Fruit fly (Drosophila melanogaster) whole organism, embryonic: ENCODE data around the gene CG33287.

ENCODE experiments used
- ATbp ChIP-seq: fragments of 200-800 bp; sonication (Bioruptor generic); optimal IDR thresholded peaks from 2 replicates; lab custom pipeline; 2017; ENCODE audit warnings: missing biosample characterization, mild to moderate bottlenecking, missing genetic modification characterization, missing genetic modification reagents
- Asciz ChIP-seq: fragments of 200-800 bp; sonication (Bioruptor generic); optimal IDR thresholded peaks from 2 replicates; lab custom pipeline; 2017; ENCODE audit warnings: missing biosample characterization, mild to moderate bottlenecking, missing genetic modification characterization, missing genetic modification reagents
- B-H2 ChIP-seq: fragments of 200-800 bp; sonication (Bioruptor generic); optimal IDR thresholded peaks from 2 replicates; lab custom pipeline; 2018; ENCODE audit warnings: missing biosample characterization, mild to moderate bottlenecking, missing genetic modification characterization
- CG1024 ChIP-seq: fragments of 200-800 bp; sonication (Bioruptor generic); IDR thresholded peaks from 2 replicates; pipeline ENCODE4 v1.3.6; 2022; ENCODE audit warnings: missing biosample characterization, missing genetic modification characterization
- CG10431 ChIP-seq: fragments of 200-800 bp; sonication (Bioruptor generic); optimal IDR thresholded peaks from 3 replicates; lab custom pipeline; 2018; ENCODE audit warnings: missing biosample characterization, mild to moderate bottlenecking, missing genetic modification characterization
- CG10543 ChIP-seq: fragments of 200-800 bp; sonication (Bioruptor generic); optimal IDR thresholded peaks from 3 replicates; lab custom pipeline; 2017; ENCODE audit warnings: missing biosample characterization, mild to moderate bottlenecking, missing genetic modification characterization, moderate library complexity
- CG11504 ChIP-seq: fragments of 200-800 bp; sonication (Bioruptor generic); optimal IDR thresholded peaks from 3 replicates; lab custom pipeline; 2019; ENCODE audit warnings: missing biosample characterization, mild to moderate bottlenecking, missing genetic modification characterization, moderate library complexity
- CG13424 ChIP-seq: fragments of 200-800 bp; sonication (Bioruptor generic); optimal IDR thresholded peaks from 2 replicates; lab custom pipeline; 2019; ENCODE audit warnings: missing biosample characterization, mild to moderate bottlenecking, missing genetic modification characterization, moderate library complexity
- CG14710 ChIP-seq: fragments of 200-800 bp; sonication (Bioruptor generic); optimal IDR thresholded peaks from 3 replicates; lab custom pipeline; 2019; ENCODE audit warnings: missing biosample characterization, mild to moderate bottlenecking, missing genetic modification characterization, moderate library complexity
- CG1603 ChIP-seq: fragments of 200-800 bp; sonication (Bioruptor generic); optimal IDR thresholded peaks from 2 replicates; lab custom pipeline; 2019; ENCODE audit warnings: missing biosample characterization, mild to moderate bottlenecking, missing genetic modification characterization, moderate library complexity
- CG16815 ChIP-seq: fragments of 200-800 bp; sonication (Bioruptor generic); optimal IDR thresholded peaks from 3 replicates; lab custom pipeline; 2017; ENCODE audit warnings: missing biosample characterization, mild to moderate bottlenecking, missing genetic modification characterization
- CG1832 ChIP-seq: fragments of 200-800 bp; sonication (Bioruptor generic); optimal IDR thresholded peaks from 2 replicates; lab custom pipeline; 2017; ENCODE audit warnings: missing biosample characterization, mild to moderate bottlenecking, missing genetic modification characterization, inconsistent platforms
- CG31388 ChIP-seq: fragments of 200-800 bp; sonication (Bioruptor generic); optimal IDR thresholded peaks from 2 replicates; lab custom pipeline; 2016; ENCODE audit warnings: missing biosample characterization, missing genetic modification characterization
- CG32767 ChIP-seq: fragments of 200-800 bp; sonication (Bioruptor generic); IDR thresholded peaks from 2 replicates; pipeline ENCODE4 v1.3.6; 2022; ENCODE audit warnings: missing biosample characterization, missing genetic modification characterization
- CG3407 ChIP-seq: fragments of 200-800 bp; sonication (Bioruptor generic); optimal IDR thresholded peaks from 2 replicates; lab custom pipeline; 2018; ENCODE audit warnings: missing biosample characterization, mild to moderate bottlenecking, missing genetic modification characterization
- CG34376 ChIP-seq: fragments of 200-800 bp; sonication (Bioruptor generic); optimal IDR thresholded peaks from 2 replicates; lab custom pipeline; 2018; ENCODE audit warnings: missing biosample characterization, mild to moderate bottlenecking, missing genetic modification characterization
- CG4617 ChIP-seq: fragments of 200-800 bp; sonication (Bioruptor generic); optimal IDR thresholded peaks from 3 replicates; lab custom pipeline; 2016; ENCODE audit warnings: missing biosample characterization, missing genetic modification characterization, borderline replicate concordance
- CG4854 ChIP-seq: fragments of 200-800 bp; sonication (Bioruptor generic); optimal IDR thresholded peaks from 2 replicates; lab custom pipeline; 2016; ENCODE audit warnings: missing biosample characterization, missing genetic modification characterization, inconsistent platforms
- CG7963 ChIP-seq: fragments of 200-800 bp; sonication (Bioruptor generic); IDR thresholded peaks from 3 replicates; pipeline ENCODE4 v1.3.6; 2022; ENCODE audit warnings: missing biosample characterization, missing genetic modification characterization; ENCODE audit not compliant: partially characterized antibody
- CG8388 ChIP-seq: fragments of 200-800 bp; sonication (Bioruptor generic); optimal IDR thresholded peaks from 2 replicates; lab custom pipeline; 2019; ENCODE audit warnings: missing biosample characterization, mild to moderate bottlenecking, missing genetic modification characterization, moderate library complexity
- CG9876 ChIP-seq: fragments of 200-800 bp; sonication (Bioruptor generic); optimal IDR thresholded peaks from 2 replicates; lab custom pipeline; 2016; ENCODE audit warnings: missing biosample characterization, missing genetic modification characterization
- CG9932 ChIP-seq: fragments of 200-800 bp; sonication (Bioruptor generic); IDR thresholded peaks from 2 replicates; pipeline ENCODE4 v1.3.6; 2022; ENCODE audit warnings: missing biosample characterization, missing genetic modification characterization
- Deaf1 ChIP-seq: fragments of 200-800 bp; optimal IDR thresholded peaks from 3 replicates; lab custom pipeline; 2019; ENCODE audit warnings: missing biosample characterization, mild to moderate bottlenecking, missing genetic modification characterization, moderate library complexity
- Dek ChIP-seq: fragments of 200-800 bp; sonication (Bioruptor generic); optimal IDR thresholded peaks from 3 replicates; lab custom pipeline; 2019; ENCODE audit warnings: missing biosample characterization, mild to moderate bottlenecking, missing genetic modification characterization, moderate library complexity
- Doc3 ChIP-seq: fragments of 200-800 bp; sonication (Bioruptor generic); IDR thresholded peaks from 3 replicates; pipeline ENCODE4 v1.3.6; 2022; ENCODE audit warnings: missing biosample characterization, missing genetic modification characterization; ENCODE audit not compliant: partially characterized antibody
- Dp ChIP-seq: fragments of 200-800 bp; sonication (Bioruptor generic); optimal IDR thresholded peaks from 2 replicates; lab custom pipeline; 2018; ENCODE audit warnings: missing biosample characterization, mild to moderate bottlenecking, missing genetic modification characterization, moderate library complexity
- Drgx ChIP-seq: fragments of 200-800 bp; sonication (Bioruptor generic); IDR thresholded peaks from 2 replicates; pipeline ENCODE4 v1.3.6; 2022; ENCODE audit warnings: missing biosample characterization, missing genetic modification characterization
- HLH3B ChIP-seq: fragments of 200-800 bp; sonication (Bioruptor generic); IDR thresholded peaks from 2 replicates; pipeline ENCODE4 v1.3.6; 2022; ENCODE audit warnings: missing biosample characterization, missing genetic modification characterization
- HLHmδ ChIP-seq: fragments of 200-800 bp; sonication (Bioruptor generic); optimal IDR thresholded peaks from 2 replicates; lab custom pipeline; 2018; ENCODE audit warnings: missing biosample characterization, mild to moderate bottlenecking, missing genetic modification characterization, moderate library complexity
- Med ChIP-seq: fragments of 200-800 bp; sonication (Bioruptor generic); peaks from one replicate; lab custom pipeline; 2016; ENCODE audit warnings: missing biosample characterization, missing genetic modification characterization, mild to moderate bottlenecking, inconsistent platforms, moderate library complexity
- NK7.1 ChIP-seq: fragments of 200-800 bp; sonication (Bioruptor generic); optimal IDR thresholded peaks from 3 replicates; lab custom pipeline; 2016; ENCODE audit warnings: missing biosample characterization, missing genetic modification characterization
- NfI ChIP-seq: fragments of 200-800 bp; sonication (Bioruptor generic); optimal IDR thresholded peaks from 3 replicates; lab custom pipeline; 2018; ENCODE audit warnings: missing biosample characterization, mild to moderate bottlenecking, missing genetic modification characterization, moderate library complexity
- Oli ChIP-seq: fragments of 200-800 bp; sonication (Bioruptor generic); optimal IDR thresholded peaks from 2 replicates; lab custom pipeline; 2018; ENCODE audit warnings: missing biosample characterization, mild to moderate bottlenecking, missing genetic modification characterization, moderate library complexity
- Sox102F ChIP-seq: fragments of 200-800 bp; sonication (Bioruptor generic); optimal IDR thresholded peaks from 2 replicates; lab custom pipeline; 2018; ENCODE audit warnings: missing biosample characterization, mild to moderate bottlenecking, missing genetic modification characterization, moderate library complexity
- ci ChIP-seq: fragments of 200-800 bp; sonication (Bioruptor generic); IDR thresholded peaks from 3 replicates; pipeline ENCODE4 v1.3.6; 2022; ENCODE audit warnings: missing biosample characterization, missing genetic modification characterization
- eve ChIP-seq, 2 experiments: fragments of >200 bp; optimal IDR thresholded peaks; 2 replicates each; lab custom pipeline; 2017; ENCODE audit warnings: missing biosample characterization in 2 of 2, missing genetic modification characterization in 2 of 2
- fd64A ChIP-seq: fragments of 200-800 bp; sonication (Bioruptor generic); optimal IDR thresholded peaks from 3 replicates; lab custom pipeline; 2018; ENCODE audit warnings: missing biosample characterization, mild to moderate bottlenecking, missing genetic modification characterization
- fru ChIP-seq: fragments of >200 bp; optimal IDR thresholded peaks from 2 replicates; lab custom pipeline; 2017
- gem ChIP-seq: fragments of 200-800 bp; sonication (Bioruptor generic); optimal IDR thresholded peaks from 2 replicates; lab custom pipeline; 2019; ENCODE audit warnings: missing biosample characterization, mild to moderate bottlenecking, missing genetic modification characterization, moderate library complexity
- gsb ChIP-seq: fragments of 200-800 bp; sonication (Bioruptor generic); IDR thresholded peaks from 2 replicates; pipeline ENCODE4 v1.3.6; 2022; ENCODE audit warnings: missing biosample characterization, missing genetic modification characterization
- inv ChIP-seq: fragments of 200-800 bp; sonication (Bioruptor generic); IDR thresholded peaks from 2 replicates; pipeline ENCODE4 v1.3.6; 2022; ENCODE audit warnings: missing biosample characterization, missing genetic modification characterization; ENCODE audit not compliant: partially characterized antibody
- jing ChIP-seq: fragments of 200-800 bp; sonication (Bioruptor generic); optimal IDR thresholded peaks from 2 replicates; lab custom pipeline; 2018; ENCODE audit warnings: missing biosample characterization, mild to moderate bottlenecking, missing genetic modification characterization
- kni ChIP-seq: fragments of 200-800 bp; sonication (Bioruptor generic); optimal IDR thresholded peaks from 3 replicates; lab custom pipeline; 2017; ENCODE audit warnings: mild to moderate bottlenecking, missing biosample characterization, missing genetic modification reagents, missing genetic modification characterization
- nmo ChIP-seq: fragments of 200-800 bp; sonication (Bioruptor generic); optimal IDR thresholded peaks from 2 replicates; lab custom pipeline; 2018; ENCODE audit warnings: missing biosample characterization, mild to moderate bottlenecking, missing genetic modification characterization, moderate library complexity
- oc ChIP-seq: fragments of 200-800 bp; sonication (Bioruptor generic); optimal IDR thresholded peaks from 2 replicates; lab custom pipeline; 2018; ENCODE audit warnings: missing biosample characterization, mild to moderate bottlenecking, missing genetic modification characterization, moderate library complexity
- pan ChIP-seq, 4 experiments: fragments of >200 bp in 3 of 4; fragments of 200-800 bp in 1 of 4; sonication (Bioruptor generic) in 1 of 4; optimal IDR thresholded peaks in 3 of 4; IDR thresholded peaks in 1 of 4; 2 replicates each; pipeline versions ENCODE4 v1.3.6 to Lab custom; 2017 to 2022; ENCODE audit warnings: missing biosample characterization in 2 of 4, missing genetic modification characterization in 2 of 4, mixed read lengths in 1 of 4
- peb ChIP-seq: fragments of 200-800 bp; sonication (Bioruptor generic); IDR thresholded peaks from 2 replicates; pipeline ENCODE4 v1.3.6; 2022; ENCODE audit warnings: missing biosample characterization, missing genetic modification characterization
- rib ChIP-seq: fragments of 200-800 bp; sonication (Bioruptor generic); IDR thresholded peaks from 2 replicates; pipeline ENCODE4 v1.3.6; 2022; ENCODE audit warnings: missing biosample characterization, missing genetic modification characterization
- stc ChIP-seq: fragments of 200-800 bp; sonication (Bioruptor generic); IDR thresholded peaks from 2 replicates; pipeline ENCODE4 v1.3.6; 2022; ENCODE audit warnings: missing biosample characterization, missing genetic modification characterization
- zfh2 ChIP-seq: fragments of 200-800 bp; sonication (Bioruptor generic); optimal IDR thresholded peaks from 2 replicates; lab custom pipeline; 2016; ENCODE audit warnings: missing biosample characterization, missing genetic modification characterization

CG33287 gene

dm6 chr3L:20976967-20977720 lies 6.7 kb upstream of the CG33287 start (continued):
- TF ChIP-seq CG31388: no peak
- peak; percentile 5 for TF ChIP-seq CG14710
- peak; percentile 62 for TF ChIP-seq Sox102F
- TF ChIP-seq gsb: no peak
- no peak for TF ChIP-seq peb
- no peak for TF ChIP-seq CG9876 (GFP tag; lab: Kevin White, UChicago)
- no peak for TF ChIP-seq CG16815 (GFP tag; lab: Kevin White, UChicago)
- no peak for TF ChIP-seq CG9932 (GFP tag; lab: Robert Waterston, UW)
- no peak for TF ChIP-seq CG32767 (GFP tag; lab: Robert Waterston, UW)
- peak; percentile 34 for TF ChIP-seq nmo (GFP tag; lab: Kevin White, UChicago)
- TF ChIP-seq Med (GFP tag; lab: Kevin White, UChicago): no peak
- peak; percentile 83 for TF ChIP-seq oc (tag; lab: Kevin White, UChicago)
- peak; percentile 20 for TF ChIP-seq Oli
- no peak for TF ChIP-seq CG4617 (GFP tag; lab: Kevin White, UChicago)
- peak; percentile 18 for TF ChIP-seq CG13424 (tag; lab: Kevin White, UChicago)
- no peak for TF ChIP-seq inv (GFP tag; lab: Robert Waterston, UW)
- TF ChIP-seq Dp (GFP tag; lab: Kevin White, UChicago): no peak
- TF ChIP-seq rib (GFP tag; lab: Robert Waterston, UW): no peak
- TF ChIP-seq CG1832 (GFP tag; lab: Kevin White, UChicago): no peak
- no peak for TF ChIP-seq CG34376
- TF ChIP-seq Doc3 (GFP tag; lab: Robert Waterston, UW): no peak
- TF ChIP-seq jing (GFP tag; lab: Kevin White, UChicago): no peak
- TF ChIP-seq CG4854: no peak
- TF ChIP-seq Dek (tag; lab: Kevin White, UChicago): no peak
- no peak for TF ChIP-seq zfh2 (GFP tag; lab: Kevin White, UChicago)
- TF ChIP-seq CG8388: peak; percentile 6
- no peak for TF ChIP-seq CG1603 (tag; lab: Kevin White, UChicago)
- TF ChIP-seq CG7963: no peak
- no peak for TF ChIP-seq NfI
- peak; percentile 58 for TF ChIP-seq gem (tag; lab: Kevin White, UChicago)
- TF ChIP-seq fru: no peak
- peak in 1 of 2 experiments; percentile 43 for TF ChIP-seq eve (GFP tag; optimal IDR thresholded peaks at IDR 0.05; lab: Kevin White, UChicago)
- TF ChIP-seq Deaf1 (tag; lab: Kevin White, UChicago): no peak
- TF ChIP-seq B-H2: no peak
- TF ChIP-seq Drgx (GFP tag; lab: Robert Waterston, UW): no peak
- TF ChIP-seq pan (optimal IDR thresholded peaks at IDR 0.05; lab: Kevin White, UChicago): no peak
- no peak for TF ChIP-seq pan (GFP tag; optimal IDR thresholded peaks at IDR 0.05 in 1 of 2, IDR thresholded peaks at IDR 0.05 in 1 of 2)
- TF ChIP-seq, all 482 proteins: peak for 22

dm6 chr3L:20976383-20976782 lies 5.9 kb upstream of the CG33287 start:
- TF ChIP-seq ATbp (GFP tag; lab: Kevin White, UChicago): peak; percentile 14
- 0 out of 2 replicates have a peak, but pooled peaks have one; percentile 5 for TF ChIP-seq stc (GFP tag; lab: Robert Waterston, UW)
- TF ChIP-seq fd64A (GFP tag; lab: Kevin White, UChicago): peak; percentile 31
- TF ChIP-seq CG1024 (GFP tag; lab: Robert Waterston, UW): 0 out of 2 replicates have a peak, but pooled peaks have one; percentile 19
- peak; percentile 19 for TF ChIP-seq oc (tag; lab: Kevin White, UChicago)
- no peak for TF ChIP-seq HLH3B (GFP tag; lab: Robert Waterston, UW)
- peak; percentile 96 for TF ChIP-seq CG11504 (tag; lab: Kevin White, UChicago)
- peak; percentile 37; the same call in 1 of the 3 replicates for TF ChIP-seq ci (GFP tag; lab: Robert Waterston, UW)
- peak; percentile 40 for TF ChIP-seq kni
- peak; percentile 13 for TF ChIP-seq CG3407
- no peak for TF ChIP-seq CG10543
- no peak for TF ChIP-seq NK7.1 (GFP tag; lab: Kevin White, UChicago)
- TF ChIP-seq Asciz (GFP tag; lab: Kevin White, UChicago): peak; percentile 15
- peak; percentile 12 for TF ChIP-seq HLHmδ (GFP tag; lab: Kevin White, UChicago)
- peak; percentile 9 for TF ChIP-seq CG10431 (GFP tag; lab: Kevin White, UChicago)
